Worm (Caenorhabditis elegans) whole organism, L1 larva: Measurements from ENCODE around the gene nduf-2.2.

Experiments used
- Y116A8C.19 ChIP-seq: sonication (generic microtip); optimal IDR thresholded peaks from 2 replicates; lab custom pipeline; 2016; ENCODE audit warnings: missing compliant biosample characterization, missing genetic modification characterization, borderline replicate concordance
- blmp-1 ChIP-seq: fragments of 150-350 bp; optimal IDR thresholded peaks from 2 replicates; lab custom pipeline; 2014; ENCODE audit warnings: missing biosample characterization, missing genetic modification characterization
- efl-1 ChIP-seq, 4 experiments: fragments of 150-350 bp; optimal IDR thresholded peaks in 3 of 4; peaks in 1 of 4; 1 replicate in 1 of 4; 2 replicates in 3 of 4; lab custom pipeline; 2014; ENCODE audit warnings: missing biosample characterization in 2 of 4, missing genetic modification characterization in 2 of 4, missing genetic modification reagents in 2 of 4
- fkh-4 ChIP-seq: sonication (generic microtip); optimal IDR thresholded peaks from 2 replicates; lab custom pipeline; 2016; ENCODE audit warnings: missing compliant biosample characterization, missing genetic modification characterization, borderline replicate concordance
- jun-1 ChIP-seq: fragments of 150-350 bp; optimal IDR thresholded peaks from 2 replicates; lab custom pipeline; 2014; ENCODE audit warnings: missing biosample characterization, missing genetic modification reagents, missing genetic modification characterization
- lin-15B ChIP-seq: fragments of 150-350 bp; sonication (generic microtip); optimal IDR thresholded peaks from 3 replicates; lab custom pipeline; 2014; ENCODE audit warnings: missing biosample characterization, missing genetic modification characterization
- snpc-4 ChIP-seq: fragments of 150-350 bp; optimal IDR thresholded peaks from 2 replicates; lab custom pipeline; 2014; ENCODE audit warnings: missing biosample characterization, missing genetic modification characterization
- sup-37 ChIP-seq: fragments of 200-800 bp; sonication (Bioruptor generic); optimal IDR thresholded peaks from 2 replicates; lab custom pipeline; 2018; ENCODE audit warnings: mild to moderate bottlenecking, missing genetic modification characterization, missing compliant biosample characterization
- unc-62 ChIP-seq: fragments of 150-350 bp; optimal IDR thresholded peaks from 2 replicates; lab custom pipeline; 2014; ENCODE audit warnings: missing biosample characterization, missing genetic modification reagents, missing genetic modification characterization

DNA sequence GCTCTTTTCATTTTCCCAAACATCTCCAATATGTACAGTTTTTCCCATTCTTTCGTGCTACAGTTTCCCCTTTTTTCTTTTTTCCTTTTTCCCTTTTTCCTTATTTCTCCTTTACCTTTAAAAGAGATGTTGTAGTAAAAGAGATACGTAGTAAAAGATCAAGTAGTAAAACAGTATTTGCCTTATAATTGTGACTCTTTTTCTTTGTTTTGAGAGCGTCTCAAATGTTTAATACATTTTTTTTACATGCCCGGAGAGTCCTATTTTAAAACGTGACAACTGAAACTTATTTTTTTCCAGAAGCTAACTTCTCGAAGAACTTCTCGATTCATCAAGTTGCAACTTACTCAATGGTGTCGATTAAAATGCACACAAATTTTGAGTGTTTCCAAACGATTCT, 42.8 kb downstream of the nduf-2.2 start, which contains the start of gene F23F12.12:
- TF ChIP-seq unc-62 (GFP tag; lab: Kevin White, UChicago) (no peak), snpc-4 (tag; lab: Kevin White, UChicago) (no peak), efl-1 (optimal IDR thresholded peaks at IDR 0.05; lab: Kevin White, UChicago) (no peak), efl-1 (GFP tag; optimal IDR thresholded peaks at IDR 0.05 in 1 of 2; lab: Kevin White, UChicago) (no peak), Y116A8C.19 (tag; lab: Kevin White, UChicago) (no peak), fkh-4 (tag; lab: Kevin White, UChicago) (no peak), lin-15B (no peak), blmp-1 (tag; lab: Kevin White, UChicago) (no peak), jun-1 (no peak), sup-37 (no peak)
